Worm (Caenorhabditis elegans): ENCODE measurements around the gene F52D10.2.
A peak's percentile ranks its signal among the peaks of the same experiment; 100 is the strongest.

The F52D10.2 gene

DNA sequence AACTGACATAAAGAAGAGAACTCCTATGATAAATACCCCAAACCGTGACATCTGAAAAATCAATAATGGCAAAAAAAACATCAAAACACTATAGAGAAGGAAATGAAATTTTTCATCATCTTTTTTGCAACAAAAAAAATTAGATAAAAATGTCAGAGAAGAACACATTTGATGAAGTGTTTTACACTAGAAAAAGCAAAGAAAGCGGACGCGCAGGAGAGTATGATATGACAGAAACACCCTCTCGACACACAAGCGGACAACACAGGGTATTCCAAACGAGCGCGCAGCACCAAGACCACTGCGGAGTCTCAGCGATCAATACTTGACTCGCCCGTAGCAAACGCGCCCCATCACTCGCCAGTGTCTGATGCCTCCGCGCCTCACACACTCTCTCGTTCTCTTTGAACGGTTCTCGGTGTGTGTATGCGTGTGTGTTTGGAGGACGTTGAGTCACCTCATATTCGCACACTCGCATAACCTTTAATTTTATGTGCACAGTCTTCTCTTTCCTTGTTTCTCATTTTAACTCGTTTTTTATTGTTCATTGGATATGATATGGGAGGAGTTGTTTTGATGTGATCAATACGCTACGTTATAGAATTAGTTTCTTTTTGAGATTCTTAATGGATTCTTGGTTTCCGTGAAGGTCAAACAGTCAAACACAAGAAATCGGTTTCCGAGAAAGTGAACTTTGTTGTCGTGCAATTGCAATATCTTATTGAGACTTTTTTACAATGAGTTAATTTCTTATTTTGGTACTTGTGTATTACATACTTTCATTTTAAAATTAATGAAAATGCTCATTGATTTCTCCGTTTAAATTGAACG is 44.9 kb downstream of the F52D10.2 start, which contains the start of gene selt-1.1 (continued):
- no peak for TF ChIP-seq tlp-1 (tag; optimal IDR thresholded peaks at IDR 0.05)
- peak; percentile 46 for TF ChIP-seq tbx-2 (tag; optimal IDR thresholded peaks at IDR 0.05)
- peak in 1 of 2 experiments; percentile 63 for TF ChIP-seq mdl-1 (tag; optimal IDR thresholded peaks at IDR 0.05)
- TF ChIP-seq elt-2 (tag; optimal IDR thresholded peaks at IDR 0.05) = peak; percentile 32
- TF ChIP-seq ets-5 (GFP tag; IDR thresholded peaks at IDR 0.05) = no peak
- peak; percentile 39 for TF ChIP-seq xbp-1 (tag; optimal IDR thresholded peaks at IDR 0.05)

DNA sequence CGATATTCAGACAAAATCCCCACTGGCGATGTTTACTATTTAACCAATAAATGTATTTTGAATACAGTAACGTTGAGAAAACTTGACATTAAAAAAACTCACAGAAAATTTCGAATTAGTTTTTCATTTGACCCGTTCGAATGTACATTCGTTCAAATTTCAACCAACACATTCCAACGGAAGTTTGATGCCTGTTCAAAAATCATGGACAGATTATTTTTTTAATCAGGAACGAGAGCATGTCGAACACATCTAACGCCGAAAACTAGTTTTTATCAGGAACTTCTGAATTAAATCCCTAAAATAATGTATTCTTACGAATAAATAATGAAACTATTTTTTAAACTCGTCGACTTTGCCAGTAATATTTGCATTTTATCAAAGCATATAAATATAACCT is 49.8 kb downstream of the F52D10.2 start:
- no peak for TF ChIP-seq nhr-85 (tag)
- TF ChIP-seq nhr-77 (tag; optimal IDR thresholded peaks at IDR 0.05) = no peak
- TF ChIP-seq fkh-4 (tag; optimal IDR thresholded peaks at IDR 0.05; ENCODE audit: borderline replicate concordance) = no peak
- no peak for TF ChIP-seq mef-2 (tag; optimal IDR thresholded peaks at IDR 0.05)
- TF ChIP-seq ceh-90 (tag; optimal IDR thresholded peaks at IDR 0.05) = no peak
